Fruit fly (Drosophila melanogaster) whole organism, larva: ENCODE results near the gene Pdxk.

ENCODE experiments used
- noc ChIP-seq: fragments of 200-800 bp; sonication (Bioruptor generic); optimal IDR thresholded peaks from 3 replicates; lab custom pipeline; 2019; ENCODE audit warnings: missing biosample characterization, mild to moderate bottlenecking, missing genetic modification characterization, moderate library complexity

The Pdxk gene

dm6 chr3L:9361894-9362293 is 1.8 kb downstream of the Pdxk start, which contains the start of gene CG34456:
TSS of gene CG34456 (plus strand) at chr3L:9362108.
- peak; percentile 60 for TF ChIP-seq noc (tag; lab: Kevin White, UChicago)

dm6 chr3L:9364131-9364530 is 4.0 kb downstream of the Pdxk start, which contains the start of gene mRRF1:
TSS of gene mRRF1 (plus strand) at chr3L:9364350.
- TF ChIP-seq noc (tag; lab: Kevin White, UChicago) = no peak

- peak; percentile 13 for TF ChIP-seq noc (tag; lab: Kevin White, UChicago)
Measured at dm6 chr3L:9366850-9367430, 6.8 kb downstream of the Pdxk start, which contains the start of the genes Klp67A and CG4452. TSS of gene Klp67A (minus strand) at chr3L:9367046. TSS of gene CG4452 (plus strand) at chr3L:9367377.

- TF ChIP-seq noc (tag; lab: Kevin White, UChicago) = no peak
Measured at dm6 chr3L:9367431-9367867, 7.3 kb downstream of the Pdxk start.

- TF ChIP-seq noc (tag; lab: Kevin White, UChicago) = no peak
Measured at dm6 chr3L:9368665-9369064, 8.5 kb downstream of the Pdxk start.

dm6 chr3L:9370907-9371365 is 10.8 kb downstream of the Pdxk start, which contains the start of gene Fdx1:
TSS of gene Fdx1 (minus strand) at chr3L:9371238.
- peak; percentile 30 for TF ChIP-seq noc (tag; lab: Kevin White, UChicago)

- peak; percentile 5 for TF ChIP-seq noc (tag; lab: Kevin White, UChicago)
Measured at dm6 chr3L:9372278-9372975, 12.3 kb downstream of the Pdxk start, which contains the start of the genes Hsp67Bc, CG4456 and Hsp22. TSS of gene Hsp67Bc (minus strand) at chr3L:9372497. TSS of gene CG4456 (plus strand) at chr3L:9372722. TSS of gene Hsp22 (plus strand) at chr3L:9372931.

- peak; percentile 83 for TF ChIP-seq noc (tag; lab: Kevin White, UChicago)
Measured at dm6 chr3L:9373374-9374004, 13.4 kb downstream of the Pdxk start.

- TF ChIP-seq noc (tag; lab: Kevin White, UChicago) = no peak
Measured at dm6 chr3L:9375130-9375529, 15.0 kb downstream of the Pdxk start, which contains the start of gene CG4461. TSS of gene CG4461 (plus strand) at chr3L:9375430.

dm6 chr3L:9376573-9376972 is 16.5 kb downstream of the Pdxk start:
- TF ChIP-seq noc (tag; lab: Kevin White, UChicago) = no peak

dm6 chr3L:9377198-9378035 is 17.3 kb downstream of the Pdxk start, which contains the start of gene Hsp26:
TSS of gene Hsp26 (minus strand) at chr3L:9377427.
- peak; percentile 88 for TF ChIP-seq noc (tag; lab: Kevin White, UChicago)

dm6 chr3L:9379484-9380343 is 19.6 kb downstream of the Pdxk start, which contains the start of gene Hsp67Ba:
TSS of gene Hsp67Ba (minus strand) at chr3L:9379534.
- no peak for TF ChIP-seq noc (tag; lab: Kevin White, UChicago)

dm6 chr3L:9380344-9380849 is 20.3 kb downstream of the Pdxk start:
- no peak for TF ChIP-seq noc (tag; lab: Kevin White, UChicago)

dm6 chr3L:9381602-9382001 is 21.5 kb downstream of the Pdxk start, which contains the start of gene Hsp23:
TSS of gene Hsp23 (plus strand) at chr3L:9381882.
- no peak for TF ChIP-seq noc (tag; lab: Kevin White, UChicago)
